Worm (Caenorhabditis elegans): Measurements from ENCODE around the gene srd-64.

srd-64 gene

DNA sequence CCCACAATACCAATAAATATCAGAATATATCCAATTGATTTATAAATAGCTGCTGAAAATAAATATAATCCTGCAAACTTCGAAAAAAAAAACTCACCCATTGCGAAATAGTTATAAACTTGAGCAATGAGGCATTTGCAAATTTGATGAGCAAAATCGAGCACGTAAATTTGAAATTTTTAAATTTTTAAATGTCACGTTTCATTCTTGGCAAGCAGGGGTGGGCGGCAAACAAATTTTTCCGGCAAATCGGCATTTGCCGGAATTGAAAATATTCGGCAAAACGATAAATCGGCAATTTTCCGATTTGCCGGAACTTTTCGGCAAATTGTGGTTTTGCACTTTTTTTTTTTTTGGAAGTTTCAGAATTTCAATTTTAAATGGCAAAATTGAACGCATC is 5.0 kb downstream of the srd-64 start, which contains the start of gene Y22D7AR.14:
Y22D7AR.14 (minus strand) TSS at position 101 of the 400 bp plus-strand sequence.
- no peak for TF ChIP-seq dao-5 (tag; optimal IDR thresholded peaks at IDR 0.05)
- TF ChIP-seq him-1 (tag; optimal IDR thresholded peaks at IDR 0.05): no peak

DNA sequence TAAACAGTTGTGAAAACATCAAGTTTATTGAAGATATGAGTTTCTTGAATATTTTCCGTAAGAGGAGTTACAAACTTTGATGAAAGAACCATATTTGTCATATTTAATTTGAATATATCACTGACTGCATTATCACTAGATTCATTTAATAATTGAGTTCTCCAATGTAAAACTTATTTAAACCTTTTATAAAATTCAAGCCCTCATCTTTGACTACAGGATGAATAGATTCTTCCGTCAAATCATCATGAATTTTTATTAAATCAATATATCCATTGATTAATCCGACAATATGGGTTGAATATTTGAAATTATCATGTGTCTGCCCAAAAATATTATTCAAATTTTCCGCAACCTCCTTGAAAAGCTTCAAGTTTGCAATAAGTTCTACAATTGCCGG is 6.9 kb downstream of the srd-64 start, which contains the start of gene Y22D7AR.7:
Y22D7AR.7 (minus strand) TSS at position 101 of the 400 bp plus-strand sequence.
- TF ChIP-seq W03F9.2 (tag; optimal IDR thresholded peaks at IDR 0.05) (no peak), dao-5 (tag; optimal IDR thresholded peaks at IDR 0.05) (no peak), him-1 (tag; optimal IDR thresholded peaks at IDR 0.05) (no peak)

DNA sequence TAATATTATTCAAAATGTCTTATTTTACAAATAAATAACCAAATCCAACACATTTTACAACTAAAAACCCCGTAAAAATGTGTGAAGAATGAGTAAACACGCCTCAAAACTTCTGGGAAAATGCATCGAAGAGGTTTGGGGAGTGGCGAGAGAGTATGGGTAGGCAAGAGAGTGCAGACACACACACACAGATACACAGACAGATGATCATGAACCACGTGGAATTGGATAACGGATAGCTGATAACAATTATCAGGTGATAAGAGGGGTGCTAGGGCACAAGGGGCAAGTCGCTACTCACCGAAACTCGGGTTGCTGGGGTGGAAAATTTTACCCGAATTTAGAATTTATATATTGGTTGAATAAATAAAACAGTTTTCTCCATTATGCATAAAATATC is 12.6 kb downstream of the srd-64 start:
- TF ChIP-seq dao-5 (tag; optimal IDR thresholded peaks at IDR 0.05) (no peak), W03F9.2 (tag; optimal IDR thresholded peaks at IDR 0.05) (no peak), him-1 (tag; optimal IDR thresholded peaks at IDR 0.05) (no peak)

DNA sequence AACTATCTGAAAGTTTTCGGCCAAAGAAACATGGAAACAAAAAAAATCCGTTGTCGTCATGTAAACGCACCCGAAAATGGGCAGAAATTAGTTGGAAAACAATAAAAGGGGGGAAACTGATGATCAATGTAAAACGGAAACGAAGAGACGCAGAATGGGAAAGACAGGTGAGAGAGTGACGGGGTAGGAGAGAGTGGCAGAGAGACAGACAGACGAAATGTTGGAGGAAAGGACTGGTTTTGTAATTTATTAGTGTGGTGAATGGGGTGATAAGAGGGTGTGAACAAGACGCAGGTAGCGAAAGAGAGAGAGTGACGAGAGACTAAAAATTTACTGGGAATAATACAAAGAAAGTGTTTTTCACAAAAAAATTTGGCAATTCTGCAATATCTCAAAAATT is 13.9 kb downstream of the srd-64 start:
- TF ChIP-seq him-1 (tag; optimal IDR thresholded peaks at IDR 0.05) (no peak), dao-5 (tag; optimal IDR thresholded peaks at IDR 0.05) (no peak), W03F9.2 (tag; optimal IDR thresholded peaks at IDR 0.05) (no peak)

DNA sequence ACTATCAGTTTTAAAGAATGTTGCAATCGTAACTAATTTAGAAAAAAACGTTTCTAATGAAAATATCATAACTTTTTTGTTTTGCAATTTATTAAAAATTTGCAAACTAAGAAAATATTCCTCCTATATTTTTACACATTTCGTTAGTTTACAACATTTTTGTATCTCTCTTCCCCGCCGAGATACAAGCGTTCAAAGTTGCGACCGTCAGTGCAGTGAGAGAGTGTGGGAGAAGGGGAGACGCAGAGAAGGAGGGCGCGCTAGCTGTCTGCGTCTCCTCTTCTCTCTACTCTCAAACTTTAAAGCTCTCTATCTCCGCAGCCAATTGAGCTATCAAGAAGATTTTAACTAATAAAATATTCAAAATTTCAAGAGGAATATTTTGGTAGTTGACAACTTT is 14.5 kb downstream of the srd-64 start:
- TF ChIP-seq dao-5 (tag; optimal IDR thresholded peaks at IDR 0.05) (no peak), W03F9.2 (tag; optimal IDR thresholded peaks at IDR 0.05) (no peak), him-1 (tag; optimal IDR thresholded peaks at IDR 0.05) (no peak)

DNA sequence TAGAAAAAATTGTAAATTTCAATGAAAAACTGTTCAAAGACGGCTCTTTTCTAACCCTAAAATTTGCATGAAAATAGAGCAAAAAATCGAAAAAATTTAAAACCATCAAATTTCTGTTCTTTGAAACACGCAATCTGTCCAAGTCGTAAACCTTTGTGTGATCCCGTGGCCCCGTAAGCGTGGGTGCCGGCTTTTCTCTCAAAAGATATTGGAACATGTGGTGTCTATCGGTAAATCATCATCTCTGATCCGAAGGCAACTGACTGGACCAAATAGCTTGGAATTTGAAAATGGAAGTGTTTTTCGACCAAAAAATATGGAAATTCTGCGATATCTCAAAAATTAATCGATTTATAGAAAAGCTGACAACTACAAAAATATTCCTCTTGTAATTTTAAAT is 16.2 kb downstream of the srd-64 start:
- TF ChIP-seq dao-5 (tag; optimal IDR thresholded peaks at IDR 0.05): no peak
- TF ChIP-seq W03F9.2 (tag; optimal IDR thresholded peaks at IDR 0.05): no peak
- no peak for TF ChIP-seq him-1 (tag; optimal IDR thresholded peaks at IDR 0.05)

DNA sequence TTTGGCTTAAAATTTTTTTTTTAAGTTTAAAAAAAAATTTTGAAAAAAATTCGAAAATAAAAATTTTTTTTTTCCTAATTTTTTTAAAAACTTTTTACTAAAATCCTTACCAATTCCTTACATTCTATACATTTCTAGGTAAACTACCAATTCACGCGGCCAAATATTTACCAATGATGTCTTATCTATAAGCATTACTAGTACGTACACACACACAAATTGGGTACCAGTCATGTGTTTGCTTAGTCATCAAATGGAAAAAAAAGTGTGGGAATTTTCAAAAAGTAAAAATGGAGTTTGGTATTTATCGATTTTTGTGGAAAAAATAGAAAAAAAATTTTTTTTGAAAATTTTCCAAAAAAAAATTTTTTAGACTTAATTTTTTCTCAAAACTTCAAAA is 18.3 kb downstream of the srd-64 start, which contains the start of gene Y22D7AR.6:
Y22D7AR.6 (minus strand) TSS at position 134 of the 400 bp plus-strand sequence.
- TF ChIP-seq dao-5 (tag; optimal IDR thresholded peaks at IDR 0.05): no peak

DNA sequence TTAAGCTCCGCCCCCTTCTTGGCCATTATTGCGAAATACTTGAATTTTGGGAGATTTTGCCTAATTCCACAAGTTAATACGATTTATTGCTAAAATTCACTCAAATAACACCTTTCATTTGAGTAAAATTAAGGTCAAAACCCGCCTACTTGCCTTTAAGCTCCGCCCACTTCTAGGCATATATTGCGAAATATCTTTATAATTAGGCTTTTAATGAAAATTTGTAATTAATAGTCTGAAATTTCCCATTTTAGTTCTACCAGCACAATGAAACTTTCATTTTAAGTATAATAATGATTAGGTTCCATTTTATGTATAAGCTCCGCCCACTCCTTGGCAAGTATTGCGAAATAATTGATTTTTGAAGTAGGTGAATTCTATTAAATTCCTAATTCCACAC is 20.1 kb downstream of the srd-64 start:
- TF ChIP-seq W03F9.2 (tag; optimal IDR thresholded peaks at IDR 0.05) (no peak), dao-5 (tag; optimal IDR thresholded peaks at IDR 0.05) (no peak)

DNA sequence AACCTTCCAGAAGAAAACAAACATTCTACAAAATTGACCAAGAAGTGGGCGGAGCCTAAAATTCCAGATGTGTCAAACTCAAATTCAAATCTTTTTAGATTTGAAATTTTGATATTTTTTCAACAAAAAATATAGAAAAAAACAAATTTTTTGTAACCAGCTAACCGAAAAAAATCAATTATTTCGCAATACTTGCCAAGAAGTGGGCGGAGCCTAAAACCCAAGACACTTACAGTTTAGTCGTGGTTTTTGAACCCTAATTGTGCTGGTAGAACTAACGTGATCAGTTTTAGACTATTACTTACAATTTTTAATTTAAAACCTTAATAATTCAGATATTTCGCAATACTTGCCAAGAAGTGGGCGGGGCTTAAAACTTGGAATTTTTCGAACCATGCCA is 21.6 kb downstream of the srd-64 start:
- TF ChIP-seq dao-5 (tag; optimal IDR thresholded peaks at IDR 0.05): no peak
- no peak for TF ChIP-seq him-1 (tag; optimal IDR thresholded peaks at IDR 0.05)
- no peak for TF ChIP-seq W03F9.2 (tag; optimal IDR thresholded peaks at IDR 0.05)

DNA sequence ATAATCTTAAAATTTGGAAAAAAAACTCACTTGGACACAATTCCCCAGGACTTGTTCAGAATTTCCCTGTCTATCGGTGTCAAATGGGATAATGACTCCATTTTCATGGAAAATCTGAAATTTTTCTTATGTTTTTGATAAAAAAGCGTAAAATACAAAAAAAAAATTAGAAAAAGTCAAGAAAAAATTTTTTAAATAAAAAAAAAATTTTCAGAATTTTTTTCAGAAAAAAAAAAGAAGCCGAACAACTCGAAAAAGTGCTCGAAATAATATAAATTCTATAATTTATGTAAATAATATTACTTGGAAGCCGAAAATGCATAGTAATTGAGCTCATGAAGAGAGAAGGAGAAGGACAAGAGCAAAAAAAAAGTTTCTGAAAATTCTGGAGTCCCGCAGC is 26.4 kb downstream of the srd-64 start, which contains the start of gene glb-30:
glb-30 (minus strand) TSS at position 101 of the 400 bp plus-strand sequence.
- TF ChIP-seq dao-5 (tag; optimal IDR thresholded peaks at IDR 0.05): no peak
- TF ChIP-seq W03F9.2 (tag; optimal IDR thresholded peaks at IDR 0.05): no peak

DNA sequence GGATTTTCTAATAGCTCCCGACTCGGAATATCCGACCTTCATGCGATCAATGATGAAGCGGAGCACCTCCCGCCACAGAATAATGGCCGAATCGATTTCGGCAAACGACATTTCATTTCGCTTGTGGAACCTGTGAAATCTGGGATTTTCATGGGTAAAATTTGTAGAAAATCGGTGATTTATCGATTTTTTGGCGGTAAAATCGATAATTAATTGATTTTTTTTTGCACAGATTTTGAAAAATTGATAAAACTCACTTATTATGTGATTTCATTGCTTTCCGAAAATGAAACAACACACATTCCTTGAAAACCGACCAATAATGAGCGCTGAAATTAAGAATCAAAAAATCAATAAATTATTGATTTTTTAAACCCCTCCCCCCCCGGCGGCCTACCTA is 28.0 kb downstream of the srd-64 start:
- TF ChIP-seq dao-5 (tag; optimal IDR thresholded peaks at IDR 0.05) (no peak), him-1 (tag; optimal IDR thresholded peaks at IDR 0.05) (no peak), W03F9.2 (tag; optimal IDR thresholded peaks at IDR 0.05) (no peak)

DNA sequence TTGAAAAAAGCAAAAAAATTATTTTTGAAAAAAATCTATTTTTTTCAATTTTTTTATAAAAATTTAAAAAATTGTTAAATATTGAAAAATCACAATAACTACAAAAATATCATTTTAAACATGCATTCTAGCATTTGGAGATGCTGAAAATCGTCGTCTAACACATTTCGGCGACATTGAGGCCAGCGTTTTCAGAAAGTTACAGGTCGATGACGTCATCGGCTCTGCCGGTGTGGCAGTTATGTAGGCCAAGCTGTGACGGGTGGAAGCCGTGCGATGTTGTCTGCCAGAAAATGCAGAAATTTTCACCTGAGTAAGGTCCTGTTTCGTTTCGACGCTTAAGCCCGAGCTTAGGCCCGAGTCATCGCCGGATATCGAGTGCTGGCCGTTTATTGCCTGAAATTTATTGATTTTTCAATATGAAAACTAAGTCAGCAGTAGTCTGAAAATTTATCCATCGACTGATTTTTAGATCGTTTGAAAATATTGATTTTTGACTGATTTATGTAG is 29.1 kb downstream of the srd-64 start, which contains the start of gene Y22D7AR.3:
Y22D7AR.3 (minus strand) TSS at position 51 of the 510 bp plus-strand sequence.
- no peak for TF ChIP-seq him-1 (tag; optimal IDR thresholded peaks at IDR 0.05)
- TF ChIP-seq W03F9.2 (tag; optimal IDR thresholded peaks at IDR 0.05): no peak

DNA sequence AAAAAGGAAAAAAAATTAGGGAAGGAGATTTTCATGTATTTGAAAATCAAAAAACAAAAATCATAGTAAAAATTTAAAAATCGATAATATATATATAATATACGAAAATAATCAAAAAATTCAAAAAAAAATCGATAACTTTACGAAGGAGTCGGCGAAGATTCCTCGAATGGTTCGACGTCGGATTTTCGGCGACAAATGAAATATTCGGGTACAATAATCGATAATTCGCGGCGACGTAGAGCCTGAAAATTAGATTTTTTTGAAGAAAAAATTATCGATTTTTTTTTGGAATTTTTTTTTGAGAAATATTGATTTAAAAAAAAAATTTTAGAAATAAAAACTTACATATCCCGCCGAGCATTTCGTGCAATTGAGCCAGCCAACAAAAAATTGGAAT is 29.5 kb downstream of the srd-64 start:
- TF ChIP-seq him-1 (tag; optimal IDR thresholded peaks at IDR 0.05) (no peak), W03F9.2 (tag; optimal IDR thresholded peaks at IDR 0.05) (no peak), dao-5 (tag; optimal IDR thresholded peaks at IDR 0.05) (no peak)

DNA sequence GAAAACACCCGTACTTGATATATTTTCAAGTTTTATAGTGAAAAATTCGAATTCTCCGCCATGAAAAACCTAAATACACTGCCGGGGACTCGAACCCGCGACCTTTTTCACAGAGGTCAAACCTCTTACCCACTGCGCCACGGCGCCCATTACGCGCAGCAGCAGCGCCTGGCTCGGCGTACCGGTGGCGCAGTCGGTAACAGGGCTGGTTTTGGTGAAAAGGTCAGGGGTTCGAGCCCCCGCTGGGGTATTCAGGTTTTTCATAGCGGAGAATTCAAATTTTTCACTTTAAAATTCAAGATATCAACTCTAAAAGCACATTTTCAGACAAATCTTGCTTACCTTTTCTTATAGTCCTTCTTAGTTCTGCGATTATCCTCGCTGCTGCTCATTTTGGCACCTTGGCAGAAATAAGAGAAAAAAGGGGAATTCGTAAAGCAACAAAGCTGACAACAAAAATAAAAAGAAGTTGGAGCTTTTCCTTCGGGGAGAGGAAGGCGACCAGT is 30.1 kb downstream of the srd-64 start, which contains the start of gene Y22D7AL.16:
Y22D7AL.16 (minus strand) TSS at position 456 of the 506 bp plus-strand sequence.
- TF ChIP-seq W03F9.2 (tag; optimal IDR thresholded peaks at IDR 0.05) (no peak), dao-5 (tag; optimal IDR thresholded peaks at IDR 0.05) (no peak), him-1 (tag; optimal IDR thresholded peaks at IDR 0.05) (no peak)

DNA sequence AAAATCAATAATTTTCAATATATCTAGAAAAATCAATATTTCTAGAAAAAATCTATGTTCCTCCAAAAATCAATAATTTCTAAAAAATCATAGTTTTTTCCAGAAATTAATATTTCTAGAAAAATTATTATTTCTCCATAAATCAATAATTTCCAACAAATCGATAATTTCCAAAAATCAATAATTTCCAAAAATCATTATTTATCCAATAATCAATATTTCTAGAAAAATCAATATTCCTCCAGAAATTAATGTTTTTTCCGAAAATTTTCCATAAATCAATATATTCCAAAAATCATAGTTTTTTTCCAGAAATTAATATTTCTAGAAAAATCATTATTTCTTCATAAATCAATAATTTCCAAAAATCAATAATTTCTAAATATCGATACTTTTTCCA is 31.9 kb downstream of the srd-64 start:
- TF ChIP-seq him-1 (tag; optimal IDR thresholded peaks at IDR 0.05) (no peak), dao-5 (tag; optimal IDR thresholded peaks at IDR 0.05) (no peak), W03F9.2 (tag; optimal IDR thresholded peaks at IDR 0.05) (no peak)

Measured in whole organism, L4/young adult.